Worm (Caenorhabditis elegans): ENCODE results near the gene F25E2.3.

F25E2.3 gene

DNA sequence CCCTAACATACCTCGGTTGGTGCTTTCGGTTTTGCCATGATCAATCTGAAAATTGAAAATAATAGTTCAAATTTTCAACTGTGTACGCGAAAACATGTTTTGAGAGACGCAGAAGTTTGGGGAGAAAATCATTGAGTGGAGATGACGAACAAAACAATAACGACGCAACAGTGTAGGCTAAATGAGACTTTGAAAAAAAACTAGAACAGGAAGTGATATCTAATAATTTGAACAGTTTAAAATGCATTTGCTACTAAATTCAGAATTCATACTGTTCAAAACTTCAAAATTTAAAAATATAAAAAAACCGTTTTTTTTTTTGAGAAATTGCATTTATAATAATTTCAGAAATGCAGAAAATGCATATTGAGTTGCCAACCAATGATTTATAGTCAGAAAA lies at the start of gene F25E2.3:
Gene F25E2.3 (minus strand): TSS at position 101 of the 400 bp plus-strand sequence.
- TF ChIP-seq unc-62 (GFP tag; optimal IDR thresholded peaks at IDR 0.05), result no peak

DNA sequence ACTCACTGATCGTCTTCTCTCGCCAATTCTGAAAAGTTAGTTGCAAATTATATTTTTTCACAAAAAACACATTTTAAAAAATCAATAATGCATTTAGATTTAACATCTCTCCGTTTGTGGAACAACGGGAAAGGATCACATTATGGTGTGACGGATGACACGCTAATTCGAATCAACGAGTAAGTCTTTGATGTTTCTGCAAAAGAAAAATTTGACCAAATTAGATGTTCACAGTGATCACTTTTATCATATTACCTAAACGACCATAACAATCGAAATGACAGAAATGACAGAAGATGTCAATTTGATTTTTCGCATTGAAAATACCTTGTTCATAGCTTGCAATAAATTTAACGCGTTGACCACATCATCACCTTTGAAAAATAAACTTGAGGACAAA lies 48.4 kb upstream of the F25E2.3 start:
- TF ChIP-seq unc-62 (GFP tag; optimal IDR thresholded peaks at IDR 0.05), result no peak

DNA sequence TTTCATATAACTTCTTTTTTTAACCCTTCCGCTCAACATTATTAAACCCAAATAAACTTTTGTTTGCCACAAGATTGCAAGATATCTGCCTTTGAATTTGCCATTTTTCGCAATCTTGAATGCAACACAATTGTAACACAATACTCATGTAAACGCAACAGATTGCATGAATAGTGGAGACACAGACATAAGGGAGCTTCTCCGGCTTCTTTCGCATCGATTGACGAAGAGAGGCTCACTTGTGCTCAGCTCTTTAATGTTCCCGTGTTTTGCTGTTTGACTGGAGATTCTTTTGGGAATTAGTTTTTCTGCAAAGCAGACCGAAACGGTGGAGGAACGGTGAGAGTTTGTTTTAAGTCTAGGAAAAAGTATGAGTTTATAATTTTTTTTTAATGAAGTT lies 46.4 kb upstream of the F25E2.3 start, which contains the start of gene F56F10.2:
Gene F56F10.2 (plus strand): TSS at position 215 of the 400 bp plus-strand sequence.
- TF ChIP-seq unc-62 (GFP tag; optimal IDR thresholded peaks at IDR 0.05), result no peak

DNA sequence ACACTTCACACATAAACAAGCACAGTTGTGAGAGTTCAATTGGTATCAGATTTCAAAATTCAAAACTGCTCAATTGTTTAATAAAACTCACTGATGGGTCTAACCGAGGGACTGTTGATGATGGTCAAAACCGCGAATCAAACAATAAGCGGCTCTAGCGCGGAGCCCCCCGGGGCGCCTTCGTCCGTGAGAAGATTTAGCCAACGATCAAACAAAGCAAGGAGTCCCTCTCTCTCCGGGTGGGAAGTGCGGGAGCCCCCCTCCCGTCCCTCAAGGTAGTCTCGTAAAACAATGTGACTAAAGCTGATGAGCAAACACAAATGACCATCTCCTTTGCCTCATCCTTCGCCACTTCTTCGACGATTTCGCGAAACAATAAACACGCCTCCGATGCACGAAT lies 44.7 kb upstream of the F25E2.3 start:
- TF ChIP-seq unc-62 (GFP tag; optimal IDR thresholded peaks at IDR 0.05), result no peak

DNA sequence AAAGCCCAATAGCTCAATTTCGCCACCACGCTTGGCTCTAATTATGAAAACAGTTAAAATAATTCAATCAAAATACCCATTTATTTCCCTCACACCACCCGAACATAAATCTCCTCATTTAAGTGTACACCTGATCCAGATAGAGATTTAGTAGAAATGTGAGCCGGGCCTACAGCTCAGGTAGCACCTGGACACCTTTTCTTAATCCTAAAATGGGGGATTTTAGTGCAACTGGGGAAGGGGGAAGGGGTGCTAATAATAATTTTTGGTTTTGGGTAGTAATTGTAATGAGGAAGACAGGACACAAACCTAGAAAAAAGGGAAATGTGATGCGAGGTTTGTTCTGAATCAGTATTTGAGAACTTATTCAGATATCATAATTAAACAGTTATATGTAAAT lies 40.6 kb upstream of the F25E2.3 start:
- TF ChIP-seq unc-62 (GFP tag; optimal IDR thresholded peaks at IDR 0.05), result no peak

DNA sequence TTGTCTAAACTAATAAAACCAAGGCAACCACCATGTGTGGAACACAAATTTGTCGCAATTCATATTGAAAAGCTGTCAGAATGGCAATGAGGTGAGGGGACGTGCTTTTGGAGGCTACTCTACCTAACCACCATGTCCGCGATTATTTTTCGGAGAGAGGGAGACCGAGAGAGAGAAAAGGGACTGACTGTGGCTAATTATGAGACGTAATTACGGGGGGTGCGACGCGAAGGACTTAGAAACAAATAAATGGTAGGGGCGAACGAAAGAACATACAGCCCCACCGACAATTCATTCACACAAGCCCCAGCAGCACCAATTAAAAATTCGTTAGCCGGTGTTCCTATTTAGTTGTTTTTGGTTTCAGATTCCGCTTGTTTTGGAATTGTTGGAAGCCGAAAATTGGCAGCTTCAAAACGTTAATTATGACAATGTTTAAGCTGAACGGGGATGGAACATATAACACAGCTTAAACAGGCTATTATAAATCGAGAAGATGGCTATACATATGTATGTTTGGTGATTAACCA lies 39.8 kb upstream of the F25E2.3 start:
- no peak for TF ChIP-seq unc-62 (GFP tag; optimal IDR thresholded peaks at IDR 0.05)

DNA sequence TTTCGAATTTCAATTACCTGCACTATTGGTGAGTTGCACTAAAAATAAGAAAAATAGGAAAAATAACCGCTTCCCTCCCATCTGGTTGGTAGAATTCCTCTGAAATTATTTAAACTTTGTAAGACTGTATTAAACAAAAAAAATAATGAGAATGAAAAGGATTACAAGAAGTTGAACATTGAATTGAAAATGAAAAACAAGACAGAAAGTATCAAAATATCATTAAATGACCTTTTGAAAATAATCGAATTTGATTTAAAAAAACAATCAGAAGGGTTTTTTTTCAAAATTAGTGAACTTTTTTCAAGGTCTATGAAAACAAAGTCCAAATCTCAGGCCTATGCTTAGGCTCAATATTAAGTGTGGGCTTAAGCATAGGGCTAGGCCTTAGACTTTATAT lies 38.5 kb upstream of the F25E2.3 start, which contains the start of gene igcm-1:
Gene igcm-1 (minus strand): TSS at position 101 of the 400 bp plus-strand sequence.
- TF ChIP-seq unc-62 (GFP tag; optimal IDR thresholded peaks at IDR 0.05), result no peak

DNA sequence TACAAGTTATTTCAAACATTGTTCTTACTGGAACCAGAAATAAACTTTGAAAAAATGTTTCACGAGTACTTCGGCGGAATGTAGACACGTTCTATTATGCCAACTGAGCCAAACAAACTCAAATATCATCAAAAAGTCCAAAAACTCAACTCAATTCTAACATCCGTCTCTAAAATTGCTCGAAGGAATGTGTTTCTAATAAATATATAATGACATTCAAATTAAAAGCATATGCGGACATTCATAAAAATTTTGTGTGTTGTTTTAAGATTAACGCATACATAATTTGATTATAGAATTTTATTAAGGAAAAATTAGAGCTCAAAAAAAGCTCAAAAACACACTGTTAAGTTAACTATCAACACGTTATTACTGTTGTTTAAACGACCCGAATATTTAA lies 32.5 kb upstream of the F25E2.3 start:
- TF ChIP-seq unc-62 (GFP tag; optimal IDR thresholded peaks at IDR 0.05), result no peak

DNA sequence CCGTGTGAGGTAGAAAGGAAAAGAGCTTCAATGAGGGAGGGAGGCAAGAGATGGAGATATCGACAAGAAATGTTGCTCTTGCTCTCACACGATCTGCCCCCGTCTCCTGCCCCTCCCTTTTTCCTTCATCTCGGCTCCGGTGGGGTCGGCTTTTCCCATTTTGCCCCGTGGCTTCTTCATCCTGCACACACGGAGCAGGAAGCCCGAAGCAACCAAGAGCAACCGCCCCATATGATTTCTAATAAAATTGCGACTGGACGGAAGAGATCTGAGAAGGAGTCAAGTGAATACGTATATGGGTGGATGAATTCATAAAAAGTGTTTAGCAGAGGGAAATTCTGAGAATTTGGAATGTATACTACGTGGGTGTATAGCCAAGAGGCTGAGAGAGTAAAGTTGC lies 31.7 kb upstream of the F25E2.3 start:
- TF ChIP-seq unc-62 (GFP tag; optimal IDR thresholded peaks at IDR 0.05), result no peak

DNA sequence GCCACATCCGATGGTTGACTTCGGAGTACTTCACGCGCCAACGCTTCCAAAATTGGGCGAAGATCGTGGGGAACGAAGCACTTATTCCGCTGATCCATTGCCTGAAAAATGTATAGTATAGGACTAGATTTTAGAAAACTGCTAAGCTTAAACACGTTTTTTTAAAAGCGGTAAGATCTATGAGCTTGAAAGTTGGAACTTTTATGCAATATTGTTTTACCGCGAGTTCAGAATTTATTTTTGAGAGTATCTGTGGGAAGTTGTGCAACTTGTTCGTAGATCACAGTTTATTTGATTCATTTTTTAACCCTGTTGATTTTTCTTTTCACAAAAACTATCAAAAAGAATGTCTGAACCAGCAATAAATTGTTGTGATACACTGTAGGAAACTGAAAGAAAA lies 28.4 kb upstream of the F25E2.3 start, which contains the start of gene F39H12.3:
Gene F39H12.3 (minus strand): TSS at position 101 of the 400 bp plus-strand sequence.
- TF ChIP-seq unc-62 (GFP tag; optimal IDR thresholded peaks at IDR 0.05), result no peak

DNA sequence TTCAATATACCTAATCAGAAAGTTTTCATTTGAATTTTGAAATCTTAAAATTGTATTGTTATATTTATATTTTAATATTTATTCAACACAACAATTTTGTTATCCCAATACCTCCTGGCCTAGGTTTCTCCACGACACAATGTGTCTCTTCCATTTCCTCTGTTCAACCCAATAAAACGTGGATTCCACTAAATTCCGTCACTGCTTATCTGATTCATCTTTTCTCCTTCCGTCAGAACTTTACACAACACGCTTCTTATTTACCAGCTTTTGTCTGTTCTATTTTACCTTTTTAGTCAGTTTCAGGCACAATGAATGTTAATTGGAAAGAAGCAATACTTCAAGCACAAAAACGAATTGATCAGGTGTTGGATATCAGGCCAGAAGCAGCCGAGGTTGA lies 21.5 kb upstream of the F25E2.3 start, which contains the start of gene F39H12.1:
Gene F39H12.1 (plus strand): TSS at position 301 of the 400 bp plus-strand sequence.
- no peak for TF ChIP-seq unc-62 (GFP tag; optimal IDR thresholded peaks at IDR 0.05)

DNA sequence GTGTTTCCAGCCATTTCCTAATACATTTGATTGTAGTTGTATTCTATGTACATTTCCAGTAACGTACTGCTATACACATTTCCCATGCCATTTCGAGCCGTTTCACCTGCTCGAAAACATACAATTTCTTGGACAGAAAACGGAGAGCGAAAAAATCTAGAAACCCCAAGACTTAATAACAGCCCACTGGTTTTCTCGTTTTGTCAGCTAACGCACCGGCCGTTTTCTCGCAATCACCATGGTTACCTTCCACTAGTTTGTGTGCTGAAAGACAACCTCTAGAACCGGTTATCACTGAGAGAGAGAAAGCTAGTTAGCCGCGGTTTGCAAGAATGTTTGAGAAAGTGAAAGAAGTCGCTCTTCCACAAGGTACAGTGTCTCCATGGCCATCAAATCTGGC lies 17.2 kb upstream of the F25E2.3 start:
- TF ChIP-seq unc-62 (GFP tag; optimal IDR thresholded peaks at IDR 0.05), result no peak

DNA sequence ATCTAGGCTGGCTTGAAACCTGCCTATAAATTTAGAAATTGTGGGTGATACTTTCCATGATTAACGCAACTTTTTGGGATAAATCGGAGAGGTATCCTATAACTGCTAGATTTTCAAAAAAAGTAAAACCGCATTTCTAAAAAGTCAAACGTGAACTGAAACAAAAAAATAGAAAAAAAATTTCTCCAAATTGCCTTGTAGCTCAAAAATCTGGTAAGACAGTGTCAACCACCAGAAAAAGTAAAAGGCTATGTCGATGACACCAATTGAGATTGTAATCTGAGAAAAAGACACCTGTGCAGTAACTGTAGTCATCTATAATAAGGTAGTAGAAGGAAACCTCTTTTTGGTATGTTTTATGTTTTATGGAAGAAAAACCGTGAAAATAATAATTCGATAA lies 15.6 kb upstream of the F25E2.3 start, which contains the start of gene wdr-54:
Gene wdr-54 (plus strand): TSS at position 301 of the 400 bp plus-strand sequence.
- no peak for TF ChIP-seq unc-62 (GFP tag; optimal IDR thresholded peaks at IDR 0.05)

DNA sequence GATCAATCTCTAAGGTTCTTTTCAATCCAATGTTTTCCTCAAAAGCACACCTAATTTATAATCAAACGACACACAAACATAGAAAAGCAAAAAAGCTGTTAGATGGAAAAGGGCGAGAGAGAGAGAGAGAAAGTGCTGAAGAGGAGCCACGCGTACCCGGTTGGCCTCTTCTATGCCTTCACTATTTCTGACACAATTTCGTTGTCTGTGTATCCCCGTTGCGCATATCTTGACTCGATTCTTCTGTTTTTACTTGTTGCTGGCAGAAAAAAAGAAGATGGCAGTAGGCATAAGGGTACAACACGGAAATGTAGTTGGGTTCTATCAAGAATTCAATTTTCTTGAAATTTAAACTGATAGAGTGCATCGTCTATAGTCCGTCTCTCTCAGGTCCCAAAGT lies 14.5 kb upstream of the F25E2.3 start:
- no peak for TF ChIP-seq unc-62 (GFP tag; optimal IDR thresholded peaks at IDR 0.05)

DNA sequence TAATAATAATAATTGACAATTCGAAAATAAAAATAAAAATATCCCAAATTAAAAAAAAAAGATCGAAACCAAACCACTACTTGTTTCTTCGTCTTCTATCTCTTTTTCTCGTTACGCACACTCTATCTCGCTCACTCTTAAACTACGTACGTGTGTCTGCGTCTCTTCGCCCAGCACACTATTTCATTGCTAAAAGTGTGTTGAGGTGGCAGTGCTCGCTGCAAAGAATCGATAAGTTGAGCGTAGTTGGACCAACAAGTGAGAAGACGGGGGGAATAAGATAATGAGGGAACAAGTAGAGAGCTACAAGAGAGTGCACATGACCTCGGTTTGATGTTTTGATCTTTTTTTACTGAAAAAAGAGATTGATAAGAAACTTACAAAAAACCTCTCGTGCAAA lies 13.0 kb upstream of the F25E2.3 start:
- TF ChIP-seq unc-62 (GFP tag; optimal IDR thresholded peaks at IDR 0.05), result no peak

DNA sequence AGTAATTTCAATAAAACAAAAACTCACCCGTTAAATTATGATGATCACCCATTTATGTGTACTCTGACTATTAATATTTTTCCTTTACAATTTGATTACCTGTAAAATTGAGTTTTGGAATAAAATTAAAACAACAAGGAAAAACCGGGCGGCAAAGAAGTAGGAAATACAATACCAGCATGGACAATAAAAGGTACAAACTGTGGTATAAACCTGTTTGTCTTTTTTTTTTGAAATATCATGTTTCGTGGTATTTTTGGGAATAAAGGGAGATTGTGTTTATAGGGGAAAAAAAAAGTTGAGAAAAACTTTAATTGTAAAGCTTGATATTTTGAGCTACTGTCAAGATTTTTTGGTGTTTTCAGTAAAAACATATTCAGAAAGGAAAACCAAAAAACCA lies 12.4 kb upstream of the F25E2.3 start, which contains the start of gene daf-3:
Gene daf-3 (minus strand): TSS at position 101 of the 400 bp plus-strand sequence.
- TF ChIP-seq unc-62 (GFP tag; optimal IDR thresholded peaks at IDR 0.05), result no peak

DNA sequence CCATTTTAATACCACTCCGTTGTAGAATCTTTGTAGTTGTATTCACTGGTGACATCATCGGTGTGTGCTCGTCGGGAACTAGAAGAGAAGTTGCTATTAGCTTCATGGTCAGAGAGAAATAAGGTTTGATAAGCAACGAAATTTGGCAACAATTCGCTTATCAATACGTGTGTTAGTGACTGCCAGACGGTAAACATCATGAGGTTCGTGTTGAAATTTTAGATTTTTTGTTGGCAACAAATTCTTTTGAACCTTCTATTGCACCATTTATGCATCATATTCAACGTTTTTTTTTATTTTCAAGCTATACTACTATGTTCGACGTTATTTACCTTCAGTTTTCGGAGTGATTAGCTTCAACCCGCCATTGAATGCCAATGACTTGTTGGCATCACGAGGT lies 10.8 kb upstream of the F25E2.3 start:
- TF ChIP-seq unc-62 (GFP tag; optimal IDR thresholded peaks at IDR 0.05), result no peak

DNA sequence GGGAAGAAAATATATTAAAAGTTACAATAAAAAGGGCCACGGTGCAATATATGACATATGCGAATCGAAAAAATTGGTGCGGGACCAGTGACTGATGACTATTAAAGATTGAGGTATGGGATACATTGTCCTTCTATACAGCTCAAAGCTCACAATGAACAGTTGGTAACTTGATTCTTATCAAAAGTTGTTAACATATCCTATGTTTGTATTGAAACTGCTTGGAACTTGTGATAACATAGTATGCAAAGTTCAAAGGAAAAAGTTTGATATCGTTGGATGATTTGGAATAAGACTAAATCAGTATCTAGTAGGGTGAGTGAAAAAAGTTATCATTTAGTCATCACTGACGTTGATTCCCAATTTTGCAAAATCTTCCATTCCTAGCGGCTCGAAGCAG lies 5.0 kb upstream of the F25E2.3 start:
- no peak for TF ChIP-seq unc-62 (GFP tag; optimal IDR thresholded peaks at IDR 0.05)
